Worm (Caenorhabditis elegans) whole organism, L4 larva: ENCODE results near the gene rsp-6.

ENCODE experiments used
- D1046.2 ChIP-seq: fragments of 200-800 bp; sonication (Bioruptor generic); IDR thresholded peaks from 2 replicates; pipeline ENCODE4 v1.3.6; 2022; ENCODE audit warnings: missing genetic modification characterization, missing compliant biosample characterization
- F10B5.3 ChIP-seq: sonication (generic microtip); optimal IDR thresholded peaks from 2 replicates; lab custom pipeline; 2016; ENCODE audit warnings: mild to moderate bottlenecking, missing genetic modification characterization, missing compliant biosample characterization
- T20F7.1 ChIP-seq: fragments of 200-800 bp; sonication (Bioruptor generic); optimal IDR thresholded peaks from 2 replicates; lab custom pipeline; 2018; ENCODE audit warnings: mild to moderate bottlenecking, missing genetic modification characterization, missing compliant biosample characterization
- Y48G9A.11 ChIP-seq: fragments of 200-800 bp; sonication (Bioruptor generic); IDR thresholded peaks from 2 replicates; pipeline ENCODE4 v1.3.6; 2022; ENCODE audit warnings: missing genetic modification reagents, missing genetic modification characterization, missing compliant biosample characterization
- Y75B8A.6 ChIP-seq: fragments of 200-800 bp; sonication (Bioruptor generic); IDR thresholded peaks from 2 replicates; pipeline ENCODE4 v1.3.6; 2022; ENCODE audit warnings: missing genetic modification reagents, missing genetic modification characterization, missing compliant biosample characterization
- ZK337.2 ChIP-seq: fragments of 200-800 bp; sonication (Bioruptor generic); IDR thresholded peaks from 2 replicates; pipeline ENCODE4 v1.3.6; 2022; ENCODE audit warnings: missing genetic modification reagents, missing genetic modification characterization, missing compliant biosample characterization
- ZK546.5 ChIP-seq, 2 experiments: sonication (generic microtip); optimal IDR thresholded peaks; 2 replicates each; lab custom pipeline; 2017; ENCODE audit warnings: missing biosample characterization in 2 of 2, missing genetic modification characterization in 2 of 2
- aly-2 ChIP-seq: sonication (generic microtip); optimal IDR thresholded peaks from 2 replicates; lab custom pipeline; 2018; ENCODE audit warnings: missing biosample characterization, missing genetic modification characterization
- ama-1 ChIP-seq: fragments of 150-350 bp; optimal IDR thresholded peaks from 2 replicates; lab custom pipeline; 2014; ENCODE audit warnings: inconsistent platforms, mixed read lengths
- arid-1 ChIP-seq: fragments of 200-800 bp; sonication (Bioruptor generic); conservative IDR thresholded peaks from 2 replicates; pipeline ENCODE4 v1.3.6; 2022; ENCODE audit warnings: missing genetic modification reagents, missing genetic modification characterization, missing compliant biosample characterization
- attf-4 ChIP-seq: sonication (generic microtip); optimal IDR thresholded peaks from 3 replicates; lab custom pipeline; 2017; ENCODE audit warnings: missing biosample characterization, missing genetic modification characterization
- ceh-82 ChIP-seq: sonication (generic microtip); optimal IDR thresholded peaks from 2 replicates; lab custom pipeline; 2017; ENCODE audit warnings: missing biosample characterization, missing genetic modification characterization
- ctbp-1 ChIP-seq: fragments of 200-800 bp; sonication (Bioruptor generic); IDR thresholded peaks from 2 replicates; pipeline ENCODE4 v1.3.6; 2022; ENCODE audit warnings: missing genetic modification reagents, missing genetic modification characterization, missing compliant biosample characterization
- daf-12 ChIP-seq: fragments of 150-350 bp; optimal IDR thresholded peaks from 2 replicates; lab custom pipeline; 2014; ENCODE audit warnings: missing biosample characterization, missing genetic modification reagents, missing genetic modification characterization
- daf-8 ChIP-seq: fragments of 200-800 bp; sonication (Bioruptor generic); IDR thresholded peaks from 2 replicates; pipeline ENCODE4 v1.3.6; 2022; ENCODE audit warnings: missing genetic modification characterization, missing compliant biosample characterization
- dmd-6 ChIP-seq: fragments of 200-800 bp; sonication (Bioruptor generic); IDR thresholded peaks from 2 replicates; pipeline ENCODE4 v1.3.6; 2022; ENCODE audit warnings: missing genetic modification reagents, missing genetic modification characterization, missing compliant biosample characterization
- dmd-9 ChIP-seq: fragments of 200-800 bp; sonication (Bioruptor generic); IDR thresholded peaks from 2 replicates; pipeline ENCODE4 v1.3.6; 2022; ENCODE audit warnings: missing genetic modification reagents, missing genetic modification characterization, missing compliant biosample characterization
- dpl-1 ChIP-seq: fragments of 150-350 bp; optimal IDR thresholded peaks from 2 replicates; lab custom pipeline; 2014; ENCODE audit warnings: missing biosample characterization, missing genetic modification reagents, missing genetic modification characterization
- duxl-1 ChIP-seq: sonication (generic microtip); optimal IDR thresholded peaks from 2 replicates; lab custom pipeline; 2016; ENCODE audit warnings: mild to moderate bottlenecking, missing genetic modification characterization, moderate library complexity, missing compliant biosample characterization; ENCODE audit not compliant: poor library complexity
- dve-1 ChIP-seq: sonication (generic microtip); optimal IDR thresholded peaks from 2 replicates; lab custom pipeline; 2017; ENCODE audit warnings: antibody characterized with exemption, mild to moderate bottlenecking, missing genetic modification characterization, missing compliant biosample characterization; ENCODE audit not compliant: insufficient read depth
- egl-43 ChIP-seq: fragments of 200-800 bp; sonication (Bioruptor generic); IDR thresholded peaks from 2 replicates; pipeline ENCODE4 v1.3.6; 2022; ENCODE audit warnings: missing genetic modification reagents, missing genetic modification characterization, missing compliant biosample characterization
- fkh-10 ChIP-seq: fragments of 150-350 bp; optimal IDR thresholded peaks from 2 replicates; lab custom pipeline; 2014; ENCODE audit warnings: missing biosample characterization, missing genetic modification reagents, missing genetic modification characterization
- gei-8 ChIP-seq: fragments of 200-800 bp; sonication (Bioruptor generic); optimal IDR thresholded peaks from 2 replicates; lab custom pipeline; 2018; ENCODE audit warnings: mild to moderate bottlenecking, missing genetic modification characterization, missing compliant biosample characterization
- hif-1 ChIP-seq, 2 experiments: sonication (generic microtip); optimal IDR thresholded peaks; 2 replicates each; lab custom pipeline; 2016 to 2017; ENCODE audit warnings: missing compliant biosample characterization in 2 of 2, missing genetic modification characterization in 2 of 2, missing genetic modification reagents in 2 of 2, missing genotype in 2 of 2, mild to moderate bottlenecking in 1 of 2
- lim-7 ChIP-seq: fragments of 200-800 bp; sonication (Bioruptor generic); IDR thresholded peaks from 2 replicates; pipeline ENCODE4 v1.3.6; 2022; ENCODE audit warnings: missing genetic modification characterization, missing compliant biosample characterization
- lin-1 ChIP-seq: fragments of 200-800 bp; sonication (Bioruptor generic); IDR thresholded peaks from 2 replicates; pipeline ENCODE4 v1.3.6; 2022; ENCODE audit warnings: missing genetic modification reagents, missing genetic modification characterization, missing compliant biosample characterization
- lin-13 ChIP-seq: fragments of 150-350 bp; optimal IDR thresholded peaks from 2 replicates; lab custom pipeline; 2014; ENCODE audit warnings: missing biosample characterization, missing genetic modification reagents, missing genetic modification characterization
- lin-15B ChIP-seq: fragments of 150-350 bp; sonication (generic microtip); optimal IDR thresholded peaks from 3 replicates; lab custom pipeline; 2014; ENCODE audit warnings: missing biosample characterization, missing genetic modification characterization
- lin-39 ChIP-seq: fragments of 150-350 bp; optimal IDR thresholded peaks from 2 replicates; lab custom pipeline; 2014; ENCODE audit warnings: missing biosample characterization, missing genetic modification reagents, missing genetic modification characterization
- lsy-2 ChIP-seq, 2 experiments: fragments of 150-350 bp in 1 of 2; sonication (generic microtip) in 1 of 2; optimal IDR thresholded peaks; 2 replicates each; lab custom pipeline; 2014 to 2017; ENCODE audit warnings: missing biosample characterization in 2 of 2, missing genetic modification characterization in 2 of 2
- madf-5 ChIP-seq, 2 experiments: fragments of 200-800 bp; sonication (Bioruptor generic); IDR thresholded peaks; 2 replicates each; pipeline ENCODE4 v1.3.6; 2022; ENCODE audit warnings: missing compliant biosample characterization in 2 of 2, missing genetic modification characterization in 2 of 2
- madf-9 ChIP-seq: fragments of 200-800 bp; sonication (Bioruptor generic); conservative IDR thresholded peaks from 2 replicates; pipeline ENCODE4 v1.3.6; 2022; ENCODE audit warnings: missing genetic modification reagents, missing genetic modification characterization, missing compliant biosample characterization
- mep-1 ChIP-seq: fragments of 150-350 bp; sonication (generic microtip); optimal IDR thresholded peaks from 3 replicates; lab custom pipeline; 2014; ENCODE audit warnings: missing biosample characterization, missing genetic modification characterization
- nhr-10 ChIP-seq: fragments of 150-350 bp; optimal IDR thresholded peaks from 2 replicates; lab custom pipeline; 2014; ENCODE audit warnings: missing biosample characterization, missing genetic modification characterization
- nhr-102 ChIP-seq: sonication (generic microtip); optimal IDR thresholded peaks from 2 replicates; lab custom pipeline; 2016; ENCODE audit warnings: mild to moderate bottlenecking, missing genetic modification characterization, moderate library complexity, missing compliant biosample characterization
- nhr-11 ChIP-seq: fragments of 150-350 bp; optimal IDR thresholded peaks from 2 replicates; lab custom pipeline; 2014; ENCODE audit warnings: missing biosample characterization, missing genetic modification characterization
- nhr-111 ChIP-seq: fragments of 200-800 bp; sonication (Bioruptor generic); optimal IDR thresholded peaks from 2 replicates; lab custom pipeline; 2018; ENCODE audit warnings: mild to moderate bottlenecking, missing genetic modification characterization, missing compliant biosample characterization
- nhr-237 ChIP-seq: sonication (generic microtip); optimal IDR thresholded peaks from 2 replicates; lab custom pipeline; 2017; ENCODE audit warnings: missing biosample characterization, missing genetic modification characterization
- nhr-41 ChIP-seq: fragments of 200-800 bp; sonication (Bioruptor generic); IDR thresholded peaks from 2 replicates; pipeline ENCODE4 v1.3.6; 2022; ENCODE audit warnings: missing genetic modification reagents, missing genetic modification characterization, missing compliant biosample characterization
- nhr-6 ChIP-seq: fragments of 150-350 bp; optimal IDR thresholded peaks from 2 replicates; lab custom pipeline; 2014; ENCODE audit warnings: missing biosample characterization, missing genetic modification characterization
- nhr-76 ChIP-seq: fragments of 150-350 bp; optimal IDR thresholded peaks from 2 replicates; lab custom pipeline; 2014; ENCODE audit warnings: missing biosample characterization, missing genetic modification characterization
- nhr-77 ChIP-seq: fragments of 150-350 bp; optimal IDR thresholded peaks from 2 replicates; lab custom pipeline; 2014; ENCODE audit warnings: missing biosample characterization, missing genetic modification characterization
- rbr-2 ChIP-seq: sonication (generic microtip); optimal IDR thresholded peaks from 2 replicates; lab custom pipeline; 2016; ENCODE audit warnings: missing genotype, missing genetic modification characterization, missing compliant biosample characterization
- sdz-12 ChIP-seq: fragments of 200-800 bp; sonication (Bioruptor generic); optimal IDR thresholded peaks from 2 replicates; lab custom pipeline; 2018; ENCODE audit warnings: mild to moderate bottlenecking, missing genetic modification characterization, missing compliant biosample characterization
- set-16 ChIP-seq: fragments of 200-800 bp; sonication (Bioruptor generic); IDR thresholded peaks from 2 replicates; pipeline ENCODE4 v1.3.6; 2022; ENCODE audit warnings: missing genetic modification reagents, missing genetic modification characterization, missing compliant biosample characterization
- skn-1 ChIP-seq: fragments of 150-350 bp; optimal IDR thresholded peaks from 2 replicates; lab custom pipeline; 2014; ENCODE audit warnings: missing biosample characterization, missing genetic modification characterization
- spr-1 ChIP-seq: sonication (generic microtip); optimal IDR thresholded peaks from 2 replicates; lab custom pipeline; 2016; ENCODE audit warnings: mild to moderate bottlenecking, missing genetic modification characterization, missing compliant biosample characterization
- unc-62 ChIP-seq, 3 experiments: fragments of 150-350 bp in 1 of 3; sonication (generic microtip); optimal IDR thresholded peaks in 2 of 3; peaks in 1 of 3; 1 replicate in 1 of 3; 2 replicates in 2 of 3; lab custom pipeline; 2014 to 2017; ENCODE audit warnings: missing biosample characterization in 3 of 3, missing genetic modification characterization in 3 of 3, missing genetic modification reagents in 3 of 3, missing genotype in 1 of 3
- zfp-2 ChIP-seq: sonication (generic microtip); optimal IDR thresholded peaks from 2 replicates; lab custom pipeline; 2016; ENCODE audit warnings: mild to moderate bottlenecking, missing genetic modification characterization, missing compliant biosample characterization
- zip-11 ChIP-seq: fragments of 200-800 bp; sonication (Bioruptor generic); IDR thresholded peaks from 2 replicates; pipeline ENCODE4 v1.3.6; 2022; ENCODE audit warnings: missing genetic modification characterization, missing compliant biosample characterization
- ztf-11 ChIP-seq: fragments of 150-350 bp; optimal IDR thresholded peaks from 2 replicates; lab custom pipeline; 2014; ENCODE audit warnings: missing biosample characterization, missing genetic modification characterization
- ztf-7 ChIP-seq: fragments of 150-350 bp; optimal IDR thresholded peaks from 2 replicates; lab custom pipeline; 2014; ENCODE audit warnings: missing biosample characterization, missing genetic modification characterization

The rsp-6 gene

ce11 chrIV:7785506-7786065 lies 5.4 kb downstream of the rsp-6 start, which contains the start of gene tag-322 (continued):
- TF ChIP-seq attf-4 (tag; lab: Kevin White, UChicago) = no peak
- TF ChIP-seq lsy-2 (tag; optimal IDR thresholded peaks at IDR 0.05; lab: Kevin White, UChicago) = peak; percentile 32 to 92
- TF ChIP-seq nhr-41 (GFP tag; lab: Robert Waterston, UW) = no peak
- peak; percentile 44 for TF ChIP-seq ama-1 (lab: Kevin White, UChicago)
- no peak for TF ChIP-seq zip-11
- no peak for TF ChIP-seq aly-2 (tag; lab: Kevin White, UChicago)
- no peak for TF ChIP-seq nhr-237 (tag; lab: Kevin White, UChicago)
- TF ChIP-seq skn-1 (tag; lab: Kevin White, UChicago) = no peak
- TF ChIP-seq rbr-2 = peak; percentile 62
- no peak for TF ChIP-seq ceh-82 (tag; lab: Kevin White, UChicago)
- no peak for TF ChIP-seq dmd-9
- peak; percentile 25; the same call in 1 of the 2 replicates for TF ChIP-seq dmd-6 (GFP tag; lab: Robert Waterston, UW)
- TF ChIP-seq ztf-7 (tag; lab: Kevin White, UChicago) = peak; percentile 11
- TF ChIP-seq lin-39 = no peak
- TF ChIP-seq lin-13 (GFP tag; lab: Kevin White, UChicago) = peak; percentile 21
- no peak for TF ChIP-seq Y48G9A.11
- no peak for TF ChIP-seq gei-8
- TF ChIP-seq nhr-111 = no peak
- TF ChIP-seq F10B5.3 = no peak
- TF ChIP-seq nhr-6 (tag; lab: Kevin White, UChicago) = peak; percentile 31
- no peak for TF ChIP-seq ctbp-1 (GFP tag; lab: Robert Waterston, UW)
- TF ChIP-seq fkh-10 (GFP tag; lab: Kevin White, UChicago) = no peak
- no peak for TF ChIP-seq Y75B8A.6 (GFP tag; lab: Robert Waterston, UW)
- TF ChIP-seq set-16 = no peak
- no peak for TF ChIP-seq nhr-10 (tag; lab: Kevin White, UChicago)
- no peak for TF ChIP-seq duxl-1 (tag; lab: Kevin White, UChicago)
- TF ChIP-seq nhr-102 = peak; percentile 42
- TF ChIP-seq nhr-77 (tag; lab: Kevin White, UChicago) = peak; percentile 42
- no peak for TF ChIP-seq sdz-12 (GFP tag; lab: Kevin White, UChicago)
- no peak for TF ChIP-seq ZK337.2 (GFP tag; lab: Robert Waterston, UW)
- no peak for TF ChIP-seq daf-12 (tag; lab: Kevin White, UChicago)
- TF ChIP-seq daf-8 = no peak
- TF ChIP-seq arid-1 (GFP tag; lab: Robert Waterston, UW) = 0 out of 2 replicates have a peak, but pooled peaks have one; percentile 32
- no peak for TF ChIP-seq madf-5 (GFP tag; IDR thresholded peaks at IDR 0.05; lab: Robert Waterston, UW)
- peak; percentile 71 for TF ChIP-seq dpl-1 (GFP tag; lab: Kevin White, UChicago)
- TF ChIP-seq hif-1 (tag; optimal IDR thresholded peaks at IDR 0.05; lab: Kevin White, UChicago) = peak in 1 of 2 experiments; percentile 4
- no peak for TF ChIP-seq ztf-11 (tag; lab: Kevin White, UChicago)
- TF ChIP-seq egl-43 = no peak
- TF ChIP-seq unc-62 (GFP tag; optimal IDR thresholded peaks at IDR 0.05 in 1 of 2; lab: Kevin White, UChicago) = no peak
- no peak for TF ChIP-seq unc-62 (tag; optimal IDR thresholded peaks at IDR 0.05; lab: Kevin White, UChicago)
- no peak for TF ChIP-seq lin-15B (tag; lab: Kevin White, UChicago)
- TF ChIP-seq dve-1 (tag; lab: Kevin White, UChicago) = peak; percentile 70
- TF ChIP-seq ZK546.5 (tag; optimal IDR thresholded peaks at IDR 0.05; lab: Kevin White, UChicago) = no peak
- TF ChIP-seq nhr-76 = no peak
- no peak for TF ChIP-seq D1046.2 (GFP tag; lab: Robert Waterston, UW)
- TF ChIP-seq lim-7 (GFP tag; lab: Robert Waterston, UW) = no peak
- peak; percentile 58 for TF ChIP-seq spr-1
- peak; percentile 47 for TF ChIP-seq T20F7.1
- no peak for TF ChIP-seq madf-9
- TF ChIP-seq lin-1 (GFP tag; lab: Robert Waterston, UW) = no peak
- TF ChIP-seq mep-1 (tag; lab: Kevin White, UChicago) = peak; percentile 85
- no peak for TF ChIP-seq nhr-11
- TF ChIP-seq zfp-2 (tag; lab: Kevin White, UChicago) = no peak
